Worm (Caenorhabditis elegans) whole organism, dauer: ENCODE results near the gene nlp-31.

Source experiments
- unc-62 ChIP-seq: sonication (generic microtip); optimal IDR thresholded peaks from 2 replicates; lab custom pipeline; 2017; ENCODE audit warnings: missing biosample characterization, missing genetic modification reagents, missing genetic modification characterization

Gene nlp-31

DNA sequence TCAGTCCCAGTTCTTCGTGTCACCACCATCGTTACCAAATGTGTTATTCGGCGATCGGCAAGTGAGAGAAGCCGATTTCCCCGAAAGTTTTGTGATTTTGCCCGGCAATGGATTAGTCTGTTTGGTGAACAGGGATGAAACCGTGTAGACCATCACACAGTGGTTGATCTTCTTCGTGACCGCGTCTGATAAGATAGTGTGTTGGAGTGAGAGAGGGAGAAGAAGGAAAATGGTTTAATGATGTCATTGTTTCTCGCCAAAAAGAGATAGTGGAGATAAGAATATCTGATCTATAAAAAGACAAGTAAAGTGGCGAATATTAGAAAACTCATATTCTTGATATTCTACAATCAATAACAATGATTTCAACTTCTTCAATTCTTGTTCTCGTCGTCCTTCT lies at the start of gene nlp-31:
Gene nlp-31 (plus strand): TSS at position 237 of the 400 bp plus-strand sequence.
- TF ChIP-seq unc-62 = no peak

DNA sequence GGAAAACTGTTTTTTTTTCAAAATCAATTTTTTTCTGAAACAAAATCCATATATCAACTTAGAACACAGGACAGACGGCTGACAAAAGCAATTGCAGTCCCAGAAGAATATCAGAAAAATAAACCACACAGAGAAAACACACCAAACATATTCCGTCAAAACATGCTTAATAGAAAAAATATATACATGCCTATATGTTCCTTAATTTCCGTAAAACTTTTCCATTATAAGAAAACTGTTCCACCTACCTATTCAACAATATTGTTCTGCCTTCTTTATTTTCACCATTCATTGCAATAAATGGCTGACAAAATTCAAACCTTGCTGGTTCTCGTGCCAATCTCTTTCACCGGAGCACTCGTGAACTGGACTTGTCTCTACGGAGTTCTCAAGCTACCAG lies 48.5 kb upstream of the nlp-31 start, which contains the start of gene srx-63:
Gene srx-63 (plus strand): TSS at position 301 of the 400 bp plus-strand sequence.
- TF ChIP-seq unc-62 = no peak

- TF ChIP-seq unc-62 = no peak
These were observed 43.9 kb upstream of the nlp-31 start, which contains the start of gene cyp-35A5 for ce11 chrV:3935892-3936478. TSS of gene cyp-35A5 (plus strand) at chrV:3936326.

ce11 chrV:3938789-3939188 lies 41.1 kb upstream of the nlp-31 start, which contains the start of gene cyp-35B1:
TSS of gene cyp-35B1 (plus strand) at chrV:3939032.
- TF ChIP-seq unc-62 = no peak

DNA sequence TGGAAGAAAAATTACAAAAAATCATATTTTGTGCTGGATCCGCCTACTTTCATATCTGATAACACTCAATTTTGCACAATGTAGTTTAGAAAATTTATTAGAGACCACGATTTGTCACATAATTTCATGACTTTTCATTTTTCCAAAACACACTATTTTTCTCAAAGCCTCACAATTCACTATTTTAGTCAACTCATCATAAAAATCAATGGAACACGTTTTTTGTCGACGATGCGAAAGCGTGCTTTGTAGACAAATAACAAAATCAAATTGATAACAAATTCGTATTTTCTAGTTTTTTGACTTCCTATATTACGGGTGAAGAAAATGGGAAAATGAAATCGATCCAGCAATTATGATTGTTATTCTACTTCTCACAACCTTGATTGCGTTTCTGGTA lies 38.0 kb upstream of the nlp-31 start, which contains the start of gene cyp-35B2:
Gene cyp-35B2 (plus strand): TSS at position 301 of the 400 bp plus-strand sequence.
- TF ChIP-seq unc-62 = no peak

DNA sequence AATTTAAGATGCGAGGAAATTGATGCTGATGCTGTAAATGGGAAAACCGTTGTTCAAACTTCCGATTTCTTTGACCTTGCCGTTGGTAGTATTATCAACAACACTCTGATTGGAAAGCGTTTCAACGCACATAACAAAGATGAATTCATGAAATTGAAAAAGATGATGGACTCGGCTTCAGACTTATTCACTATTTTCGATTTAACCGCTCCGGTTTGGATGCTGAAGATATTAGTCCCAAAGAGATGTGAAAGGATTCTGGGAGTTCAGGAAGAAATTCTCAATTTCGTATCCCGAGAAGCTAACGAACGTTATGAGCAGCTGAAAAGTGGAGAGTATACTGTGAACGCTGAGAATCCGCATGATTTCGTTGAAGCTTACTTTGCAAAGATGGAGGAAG lies 36.5 kb upstream of the nlp-31 start:
- no peak for TF ChIP-seq unc-62

DNA sequence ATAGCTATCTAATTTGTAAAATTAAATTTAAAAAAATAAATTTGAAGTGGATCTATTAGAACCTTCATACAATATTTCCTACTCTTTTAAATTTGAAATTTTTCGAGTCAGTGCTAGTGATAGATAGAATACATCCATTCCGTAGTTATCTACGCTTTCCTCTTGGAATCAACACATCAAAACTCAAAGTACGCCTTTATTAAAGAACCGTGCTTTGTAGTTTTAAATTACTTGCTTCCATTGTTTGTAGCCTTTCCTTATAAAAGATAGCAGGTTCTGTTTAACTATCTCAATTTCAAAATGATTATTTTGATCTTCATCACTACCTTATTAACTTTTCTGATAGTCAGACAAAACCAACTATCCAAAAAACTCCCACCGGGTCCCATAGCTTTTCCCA lies 34.8 kb upstream of the nlp-31 start, which contains the start of gene cyp-35B3:
Gene cyp-35B3 (plus strand): TSS at position 301 of the 400 bp plus-strand sequence.
- no peak for TF ChIP-seq unc-62

ce11 chrV:3949723-3950122 lies 30.1 kb upstream of the nlp-31 start, which contains the start of gene dach-1:
TSS of gene dach-1 (plus strand) at chrV:3950023.
- no peak for TF ChIP-seq unc-62

DNA sequence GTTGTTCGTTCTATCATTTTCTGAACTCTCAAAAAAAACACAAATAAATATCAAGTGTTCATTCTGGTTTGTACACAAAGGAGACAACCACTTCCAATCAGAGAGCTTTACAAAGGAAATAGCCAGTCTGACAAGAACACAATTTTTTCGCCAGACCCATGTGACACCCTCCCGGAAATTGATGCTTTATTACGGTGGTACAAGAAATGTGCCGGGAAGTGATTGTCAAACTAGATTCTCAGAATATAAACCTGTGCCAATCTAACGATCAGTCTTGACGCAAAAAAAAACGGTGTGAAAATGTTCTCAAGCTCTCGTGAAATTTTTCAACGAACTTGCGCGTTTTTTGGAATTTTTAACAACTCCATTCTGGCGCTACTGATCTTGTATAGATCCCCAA lies 26.1 kb upstream of the nlp-31 start, which contains the start of gene str-247:
Gene str-247 (plus strand): TSS at position 301 of the 400 bp plus-strand sequence.
- TF ChIP-seq unc-62 = no peak

- no peak for TF ChIP-seq unc-62
These were observed 22.2 kb upstream of the nlp-31 start, which contains the start of gene cyp-34A5 for ce11 chrV:3957608-3958007. TSS of gene cyp-34A5 (minus strand) at chrV:3957708.

DNA sequence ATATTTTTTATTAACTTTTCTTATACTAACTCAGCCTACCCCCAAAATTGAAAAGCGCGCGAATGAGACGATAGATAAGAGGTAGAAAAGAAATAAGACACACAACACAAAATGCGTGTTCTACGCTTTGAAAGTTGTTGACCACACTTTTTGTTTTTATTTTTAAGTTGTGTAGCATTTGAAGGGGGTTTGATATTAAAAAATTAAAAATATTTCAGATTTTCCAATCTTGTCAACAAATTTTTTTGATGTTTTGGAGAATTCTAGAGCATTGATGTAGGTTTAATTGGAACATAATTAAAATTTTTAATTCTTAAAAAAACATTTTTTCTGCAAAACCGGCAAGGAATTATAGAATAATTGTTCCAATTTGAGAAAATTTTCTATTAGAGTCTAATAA lies 18.6 kb upstream of the nlp-31 start, which contains the start of gene cyp-34A6:
Gene cyp-34A6 (minus strand): TSS at position 101 of the 400 bp plus-strand sequence.
- no peak for TF ChIP-seq unc-62

DNA sequence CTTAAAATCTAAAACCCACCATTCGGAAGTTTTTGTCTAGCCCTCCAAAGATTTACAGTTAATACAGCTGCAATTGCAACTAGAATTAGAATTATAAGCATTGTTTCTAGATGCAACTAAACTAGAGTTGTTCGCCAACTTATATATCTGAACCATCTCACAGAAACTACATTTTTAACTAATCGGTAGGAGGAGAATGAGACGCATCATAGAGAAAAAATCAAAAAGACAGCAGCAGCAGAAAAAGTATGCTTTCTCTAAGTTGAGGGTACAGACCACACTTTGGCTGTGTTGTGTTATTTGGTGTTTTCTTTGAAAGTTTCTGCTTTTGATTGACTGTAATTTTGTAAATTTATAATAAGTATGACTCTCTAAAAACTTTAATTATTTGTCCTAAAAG lies 16.1 kb upstream of the nlp-31 start, which contains the start of gene cyp-34A7:
Gene cyp-34A7 (minus strand): TSS at position 101 of the 400 bp plus-strand sequence.
- no peak for TF ChIP-seq unc-62

- TF ChIP-seq unc-62 = no peak
These were observed 12.1 kb upstream of the nlp-31 start, which contains the start of gene cyp-34A8 for ce11 chrV:3967762-3968161. TSS of gene cyp-34A8 (minus strand) at chrV:3967823.

ce11 chrV:3968929-3969328 lies 10.9 kb upstream of the nlp-31 start:
- TF ChIP-seq unc-62 = no peak

DNA sequence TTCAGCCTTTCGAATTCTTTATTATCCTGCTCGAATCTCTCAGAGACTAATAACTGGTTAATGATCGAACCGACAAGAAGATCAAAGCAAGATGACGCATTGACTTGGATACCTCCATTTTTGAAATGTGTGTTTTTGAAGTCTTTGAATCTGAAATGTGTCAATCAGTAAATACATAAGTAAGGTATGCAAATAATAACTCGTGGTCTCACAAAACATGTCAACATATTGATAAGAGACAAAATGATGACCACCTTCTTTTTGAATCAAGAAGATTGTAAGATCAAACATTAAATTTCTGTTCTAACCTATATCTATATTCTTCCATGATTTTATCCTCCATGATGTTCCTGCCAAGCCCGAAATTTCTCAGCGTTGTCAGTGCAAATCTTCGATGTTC lies 10.2 kb upstream of the nlp-31 start:
- TF ChIP-seq unc-62 = no peak

ce11 chrV:3970410-3970809 lies 9.4 kb upstream of the nlp-31 start, which contains the start of gene cyp-34A9:
TSS of gene cyp-34A9 (minus strand) at chrV:3970540.
- TF ChIP-seq unc-62 = no peak

- TF ChIP-seq unc-62 = no peak
These were observed 7.0 kb upstream of the nlp-31 start, which contains the start of gene cyp-34A10 for ce11 chrV:3972846-3973245. TSS of gene cyp-34A10 (minus strand) at chrV:3972991.

ce11 chrV:3974361-3974760 lies 5.5 kb upstream of the nlp-31 start, which contains the start of gene str-82:
TSS of gene str-82 (plus strand) at chrV:3974661.
- TF ChIP-seq unc-62 = no peak
